Worm (Caenorhabditis elegans): Measurements from ENCODE around the gene cutl-1.

DNA sequence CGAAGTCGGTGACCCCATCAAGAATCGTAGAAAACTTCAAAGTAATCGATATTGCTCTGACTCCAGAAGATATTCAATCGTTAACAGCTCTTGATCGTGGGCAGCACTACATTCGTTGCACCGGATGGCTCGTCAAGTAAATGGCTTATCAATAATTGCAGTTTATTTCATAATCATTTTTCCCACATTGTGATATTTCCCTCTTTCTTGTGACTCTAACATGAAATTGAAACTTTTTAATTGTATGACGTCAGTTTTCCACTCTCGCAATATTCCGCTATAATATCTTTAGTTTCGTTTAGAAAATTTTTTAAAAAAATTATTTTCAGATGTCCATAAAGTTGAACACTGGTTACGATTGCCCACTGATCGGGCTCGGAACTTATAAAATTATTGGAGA, 2.0 kb upstream of the cutl-1 start, which contains the start of gene F53F1.3:
- TF ChIP-seq elt-1 (tag; optimal IDR thresholded peaks at IDR 0.05), result no peak
- TF ChIP-seq F13H6.1 (tag; optimal IDR thresholded peaks at IDR 0.05), result no peak
- TF ChIP-seq nhr-129 (tag; optimal IDR thresholded peaks at IDR 0.05), result no peak
- no peak for TF ChIP-seq skn-1 (tag; optimal IDR thresholded peaks at IDR 0.05)
- TF ChIP-seq nhr-23 (tag; optimal IDR thresholded peaks at IDR 0.05), result no peak
- TF ChIP-seq blmp-1 (tag; optimal IDR thresholded peaks at IDR 0.05; ENCODE audit: insufficient read depth), result no peak
- no peak for TF ChIP-seq snpc-4 (tag; optimal IDR thresholded peaks at IDR 0.05)
- no peak for TF ChIP-seq nhr-12 (tag; optimal IDR thresholded peaks at IDR 0.05)

Measured in whole organism, L2 larva.